Fruit fly (Drosophila melanogaster): ENCODE results near the gene Alp1.

Gene Alp1

dm6 chr3L:21441216-21441813 lies 3.3 kb downstream of the Alp1 start, which contains the start of gene CG5664 (continued):
- TF ChIP-seq CG14965 (GFP tag; optimal IDR thresholded peaks at IDR 0.05; ENCODE audit: borderline replicate concordance): no peak
- TF ChIP-seq CG16863 (GFP tag; optimal IDR thresholded peaks at IDR 0.05): no peak
- peak; percentile 76 for TF ChIP-seq wek (GFP tag; optimal IDR thresholded peaks at IDR 0.05)
- TF ChIP-seq CG18011 (GFP tag; optimal IDR thresholded peaks at IDR 0.05): no peak
- TF ChIP-seq CG12744 (GFP tag; optimal IDR thresholded peaks at IDR 0.05): no peak
- TF ChIP-seq CG17912 (GFP tag; optimal IDR thresholded peaks at IDR 0.05): no peak
- peak; percentile 85 for TF ChIP-seq sna (GFP tag; IDR thresholded peaks at IDR 0.05; ENCODE audit: partially characterized antibody)
- TF ChIP-seq CG17385 (GFP tag; optimal IDR thresholded peaks at IDR 0.05): no peak
- TF ChIP-seq CrebB (tag; optimal IDR thresholded peaks at IDR 0.05): no peak
- TF ChIP-seq tgo (GFP tag; IDR thresholded peaks at IDR 0.05): no peak
- TF ChIP-seq h (optimal IDR thresholded peaks at IDR 0.05): no peak
- no peak for TF ChIP-seq CG12104 (GFP tag; optimal IDR thresholded peaks at IDR 0.05)
- TF ChIP-seq CG6813 (GFP tag; optimal IDR thresholded peaks at IDR 0.05): no peak
- TF ChIP-seq BEAF-32 (GFP tag; optimal IDR thresholded peaks at IDR 0.05): peak; percentile 83
- TF ChIP-seq Nf-YC (tag; optimal IDR thresholded peaks at IDR 0.05): no peak
- TF ChIP-seq CG12659 (GFP tag; optimal IDR thresholded peaks at IDR 0.05): peak; percentile 28
- TF ChIP-seq slou (GFP tag; optimal IDR thresholded peaks at IDR 0.05): no peak
- no peak for TF ChIP-seq CG14441 (GFP tag; IDR thresholded peaks at IDR 0.05)
- TF ChIP-seq caup (GFP tag; optimal IDR thresholded peaks at IDR 0.05; ENCODE audit: severe bottlenecking): no peak
- TF ChIP-seq z (GFP tag; IDR thresholded peaks at IDR 0.05): no peak
- TF ChIP-seq CG13894 (tag; optimal IDR thresholded peaks at IDR 0.05): no peak
- TF ChIP-seq schlank (tag; optimal IDR thresholded peaks at IDR 0.05): no peak
- no peak for TF ChIP-seq tap (tag; optimal IDR thresholded peaks at IDR 0.05)
- no peak for TF ChIP-seq pho (GFP tag; optimal IDR thresholded peaks at IDR 0.05)
- TF ChIP-seq CG8924 (tag; optimal IDR thresholded peaks at IDR 0.05): no peak
- no peak for TF ChIP-seq CG4404 (GFP tag; IDR thresholded peaks at IDR 0.05)
- no peak for TF ChIP-seq Doc2 (GFP tag; IDR thresholded peaks at IDR 0.05)
- peak; percentile 72 for TF ChIP-seq trem (tag; optimal IDR thresholded peaks at IDR 0.05)

dm6 chr3L:21436089-21436488 lies 8.5 kb downstream of the Alp1 start:
- TF ChIP-seq Dfd (GFP tag; optimal IDR thresholded peaks at IDR 0.05): peak in 1 of 2 experiments; percentile 52
- no peak for TF ChIP-seq Abd-B (GFP tag; optimal IDR thresholded peaks at IDR 0.05)
- no peak for TF ChIP-seq hkb (optimal IDR thresholded peaks at IDR 0.05)
- TF ChIP-seq hkb (GFP tag; IDR thresholded peaks at IDR 0.05): no peak
- TF ChIP-seq Dll (GFP tag; IDR thresholded peaks at IDR 0.05; ENCODE audit: partially characterized antibody): no peak

dm6 chr3L:21433744-21434384 lies 10.8 kb downstream of the Alp1 start:
- TF ChIP-seq YL-1 (GFP tag; optimal IDR thresholded peaks at IDR 0.05) (peak; percentile 57), slp2 (GFP tag; optimal IDR thresholded peaks at IDR 0.05) (no peak), CG43689 (GFP tag; IDR thresholded peaks at IDR 0.05) (no peak), nau (GFP tag; optimal IDR thresholded peaks at IDR 0.05) (no peak), pfk (GFP tag; optimal IDR thresholded peaks at IDR 0.05) (no peak), CG17612 (GFP tag; IDR thresholded peaks at IDR 0.05) (no peak), disco-r (GFP tag; optimal IDR thresholded peaks at IDR 0.05) (peak; percentile 2), CG2678 (tag; optimal IDR thresholded peaks at IDR 0.05) (no peak), Trl (optimal IDR thresholded peaks at IDR 0.05) (peak in 1 of 2 experiments; percentile 0), Trl (GFP tag; optimal IDR thresholded peaks at IDR 0.05) (no peak), CG8944 (GFP tag; optimal IDR thresholded peaks at IDR 0.05) (no peak), sug (tag; optimal IDR thresholded peaks at IDR 0.05) (peak; percentile 35), Rx (GFP tag; IDR thresholded peaks at IDR 0.05) (no peak), CG10209 (GFP tag; optimal IDR thresholded peaks at IDR 0.05) (no peak), Kr (GFP tag; optimal IDR thresholded peaks at IDR 0.05) (no peak), CG34422 (GFP tag; IDR thresholded peaks at IDR 0.05) (peak; percentile 74; the same call in 1 of the 3 replicates), E2f2 (GFP tag; IDR thresholded peaks at IDR 0.05) (peak; percentile 20)

All from whole organism, embryonic.